Fruit fly (Drosophila melanogaster): ENCODE data around the gene CG46311.

DNA sequence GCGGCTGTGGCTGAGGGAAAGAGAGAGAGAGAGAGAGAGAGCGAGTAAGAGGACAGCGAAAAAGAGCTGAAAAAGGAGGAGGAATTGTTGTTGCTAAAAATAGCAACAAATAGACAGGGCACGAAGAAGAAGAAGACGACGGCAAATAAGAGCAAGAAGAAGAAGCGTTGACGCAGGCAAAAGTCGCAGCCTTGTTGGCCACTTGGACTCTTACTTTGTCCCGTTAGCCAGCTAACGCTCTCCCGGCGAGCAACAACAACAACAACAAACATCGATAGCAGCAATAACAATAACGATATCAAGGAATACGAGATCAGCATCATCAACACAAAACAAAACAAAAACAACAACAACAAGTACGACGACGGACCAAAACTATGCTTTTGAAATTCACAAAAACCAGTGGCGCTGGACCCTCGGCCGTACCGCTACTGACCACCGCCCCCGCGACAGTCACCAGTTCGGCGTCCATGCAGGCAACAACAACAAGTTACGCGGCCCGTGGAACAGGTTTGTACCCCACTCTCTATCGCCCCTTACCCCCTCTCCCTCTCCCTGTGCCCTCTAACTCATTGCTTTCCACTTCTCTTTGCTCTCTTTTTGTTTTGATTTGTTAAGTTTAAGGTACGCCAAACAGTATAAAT lies 61.6 kb downstream of the CG46311 start:
- no peak for TF ChIP-seq CG8478 (optimal IDR thresholded peaks at IDR 0.05)
- no peak for TF ChIP-seq CTCF (optimal IDR thresholded peaks at IDR 0.05)

Data from S2 (cell line).